Fruit fly (Drosophila melanogaster) whole organism, embryonic: ENCODE data around the gene CG3224.

ENCODE experiments used
- Antp ChIP-seq: fragments of 200-800 bp; sonication (Bioruptor generic); optimal IDR thresholded peaks from 3 replicates; lab custom pipeline; 2016; ENCODE audit warnings: missing biosample characterization, missing genetic modification characterization
- BEAF-32 ChIP-seq: fragments of 200-800 bp; sonication (Bioruptor generic); optimal IDR thresholded peaks from 3 replicates; lab custom pipeline; 2017; ENCODE audit warnings: missing biosample characterization, missing genetic modification characterization, mild to moderate bottlenecking, moderate library complexity, missing genetic modification reagents
- CG1024 ChIP-seq: fragments of 200-800 bp; sonication (Bioruptor generic); IDR thresholded peaks from 2 replicates; pipeline ENCODE4 v1.3.6; 2022; ENCODE audit warnings: missing biosample characterization, missing genetic modification characterization
- CG11560 ChIP-seq: fragments of 200-800 bp; sonication (Bioruptor generic); IDR thresholded peaks from 3 replicates; pipeline ENCODE4 v1.3.6; 2022; ENCODE audit warnings: missing biosample characterization, missing genetic modification characterization
- CG11723 ChIP-seq: fragments of 200-800 bp; sonication (Bioruptor generic); optimal IDR thresholded peaks from 2 replicates; lab custom pipeline; 2017; ENCODE audit warnings: missing biosample characterization, mild to moderate bottlenecking, missing genetic modification characterization
- CG12236 ChIP-seq: fragments of 200-800 bp; sonication (Bioruptor generic); optimal IDR thresholded peaks from 2 replicates; lab custom pipeline; 2016; ENCODE audit warnings: missing biosample characterization, missing genetic modification characterization
- CG13624 ChIP-seq: fragments of 200-800 bp; sonication (Bioruptor generic); optimal IDR thresholded peaks from 2 replicates; lab custom pipeline; 2016; ENCODE audit warnings: missing biosample characterization, missing genetic modification characterization
- CG14050 ChIP-seq: fragments of 200-800 bp; sonication (Bioruptor generic); IDR thresholded peaks from 3 replicates; pipeline ENCODE4 v1.3.6; 2022; ENCODE audit warnings: missing biosample characterization, missing genetic modification characterization
- CG15011 ChIP-seq: fragments of 200-800 bp; sonication (Bioruptor generic); optimal IDR thresholded peaks from 3 replicates; lab custom pipeline; 2018; ENCODE audit warnings: missing biosample characterization, mild to moderate bottlenecking, missing genetic modification characterization
- CG17361 ChIP-seq: fragments of 200-800 bp; sonication (Bioruptor generic); IDR thresholded peaks from 3 replicates; pipeline ENCODE4 v1.3.6; 2022; ENCODE audit warnings: missing biosample characterization, missing genetic modification characterization
- CG17568 ChIP-seq: fragments of 200-800 bp; sonication (Bioruptor generic); optimal IDR thresholded peaks from 2 replicates; lab custom pipeline; 2018; ENCODE audit warnings: missing biosample characterization, mild to moderate bottlenecking, missing genetic modification characterization, moderate library complexity
- CG2712 ChIP-seq: fragments of 200-800 bp; optimal IDR thresholded peaks from 3 replicates; lab custom pipeline; 2019; ENCODE audit warnings: missing biosample characterization, mild to moderate bottlenecking, missing genetic modification characterization, moderate library complexity
- CG3163 ChIP-seq: fragments of 200-800 bp; sonication (Bioruptor generic); optimal IDR thresholded peaks from 3 replicates; lab custom pipeline; 2016; ENCODE audit warnings: missing biosample characterization, missing genetic modification characterization
- CG32767 ChIP-seq: fragments of 200-800 bp; sonication (Bioruptor generic); IDR thresholded peaks from 2 replicates; pipeline ENCODE4 v1.3.6; 2022; ENCODE audit warnings: missing biosample characterization, missing genetic modification characterization
- CG32772 ChIP-seq: fragments of 200-800 bp; sonication (Bioruptor generic); IDR thresholded peaks from 2 replicates; pipeline ENCODE4 v1.3.6; 2022; ENCODE audit warnings: missing biosample characterization, missing genetic modification characterization
- CG34224 ChIP-seq: fragments of 200-800 bp; sonication (Bioruptor generic); IDR thresholded peaks from 3 replicates; pipeline ENCODE4 v1.3.6; 2022; ENCODE audit warnings: missing biosample characterization, missing genetic modification characterization; ENCODE audit not compliant: partially characterized antibody
- CG5245 ChIP-seq: fragments of 200-800 bp; sonication (Bioruptor generic); optimal IDR thresholded peaks from 3 replicates; lab custom pipeline; 2016; ENCODE audit warnings: missing biosample characterization, missing genetic modification characterization
- CG6272 ChIP-seq: fragments of 200-800 bp; sonication (Bioruptor generic); IDR thresholded peaks from 2 replicates; pipeline ENCODE4 v1.3.6; 2022; ENCODE audit warnings: missing biosample characterization, missing genetic modification characterization
- CG6689 ChIP-seq: fragments of 200-800 bp; sonication (Bioruptor generic); IDR thresholded peaks from 2 replicates; pipeline ENCODE4 v1.3.6; 2022; ENCODE audit warnings: missing biosample characterization, missing genetic modification characterization
- CG8478 ChIP-seq: fragments of >200 bp; optimal IDR thresholded peaks from 2 replicates; lab custom pipeline; 2018
- CG9727 ChIP-seq: fragments of 200-800 bp; sonication (Bioruptor generic); optimal IDR thresholded peaks from 3 replicates; lab custom pipeline; 2017; ENCODE audit warnings: missing biosample characterization, mild to moderate bottlenecking, missing genetic modification characterization
- CrebB ChIP-seq: fragments of 200-800 bp; sonication (Bioruptor generic); optimal IDR thresholded peaks from 3 replicates; lab custom pipeline; 2018; ENCODE audit warnings: missing biosample characterization, mild to moderate bottlenecking, missing genetic modification characterization
- Dip3 ChIP-seq: fragments of 200-800 bp; sonication (Bioruptor generic); optimal IDR thresholded peaks from 3 replicates; lab custom pipeline; 2016; ENCODE audit warnings: missing biosample characterization, missing genetic modification characterization
- Doc3 ChIP-seq: fragments of 200-800 bp; sonication (Bioruptor generic); IDR thresholded peaks from 3 replicates; pipeline ENCODE4 v1.3.6; 2022; ENCODE audit warnings: missing biosample characterization, missing genetic modification characterization; ENCODE audit not compliant: partially characterized antibody
- Fer3 ChIP-seq: fragments of 200-800 bp; sonication (Bioruptor generic); optimal IDR thresholded peaks from 2 replicates; lab custom pipeline; 2018; ENCODE audit warnings: missing biosample characterization, mild to moderate bottlenecking, missing genetic modification characterization, moderate library complexity
- HLH54F ChIP-seq: fragments of 200-800 bp; sonication (Bioruptor generic); optimal IDR thresholded peaks from 3 replicates; lab custom pipeline; 2016; ENCODE audit warnings: missing biosample characterization, missing genetic modification characterization
- Hand ChIP-seq: fragments of 200-800 bp; sonication (Bioruptor generic); optimal IDR thresholded peaks from 2 replicates; lab custom pipeline; 2017; ENCODE audit warnings: mild to moderate bottlenecking, missing biosample characterization, missing genetic modification reagents, missing genetic modification characterization
- Hr3 ChIP-seq: fragments of 200-800 bp; sonication (Bioruptor generic); optimal IDR thresholded peaks from 3 replicates; lab custom pipeline; 2016; ENCODE audit warnings: missing biosample characterization, missing genetic modification characterization
- PHDP ChIP-seq: fragments of 200-800 bp; sonication (Bioruptor generic); optimal IDR thresholded peaks from 3 replicates; lab custom pipeline; 2018; ENCODE audit warnings: missing biosample characterization, mild to moderate bottlenecking, missing genetic modification characterization, moderate library complexity
- Ravus ChIP-seq: fragments of 200-800 bp; sonication (Bioruptor generic); IDR thresholded peaks from 2 replicates; pipeline ENCODE4 v1.3.6; 2022; ENCODE audit warnings: missing biosample characterization, missing genetic modification characterization
- Sox100B ChIP-seq: fragments of 200-800 bp; sonication (Bioruptor generic); optimal IDR thresholded peaks from 3 replicates; lab custom pipeline; 2018; ENCODE audit warnings: missing biosample characterization, mild to moderate bottlenecking, missing genetic modification characterization
- YL-1 ChIP-seq: fragments of 200-800 bp; sonication (Bioruptor generic); optimal IDR thresholded peaks from 3 replicates; lab custom pipeline; 2017; ENCODE audit warnings: missing biosample characterization, mild to moderate bottlenecking, missing genetic modification characterization
- bbx ChIP-seq: fragments of 200-800 bp; sonication (Bioruptor generic); IDR thresholded peaks from 2 replicates; pipeline ENCODE4 v1.3.6; 2022; ENCODE audit warnings: missing biosample characterization, missing genetic modification characterization; ENCODE audit not compliant: partially characterized antibody
- cwo ChIP-seq: fragments of 200-800 bp; sonication (Bioruptor generic); optimal IDR thresholded peaks from 3 replicates; lab custom pipeline; 2017; ENCODE audit warnings: missing biosample characterization, missing genetic modification characterization, mild to moderate bottlenecking, moderate library complexity, missing genetic modification reagents
- dmrt11E ChIP-seq: fragments of 200-800 bp; sonication (Bioruptor generic); optimal IDR thresholded peaks from 3 replicates; lab custom pipeline; 2018; ENCODE audit warnings: missing biosample characterization, mild to moderate bottlenecking, missing genetic modification characterization, moderate library complexity
- ems ChIP-seq: fragments of 200-800 bp; sonication (Bioruptor generic); optimal IDR thresholded peaks from 3 replicates; lab custom pipeline; 2016; ENCODE audit warnings: missing biosample characterization, missing genetic modification characterization
- gcm ChIP-seq: fragments of 200-800 bp; sonication (Bioruptor generic); optimal IDR thresholded peaks from 2 replicates; lab custom pipeline; 2019; ENCODE audit warnings: missing biosample characterization, mild to moderate bottlenecking, missing genetic modification characterization, moderate library complexity
- her ChIP-seq: fragments of 200-800 bp; sonication (Bioruptor generic); optimal IDR thresholded peaks from 2 replicates; lab custom pipeline; 2016; ENCODE audit warnings: missing biosample characterization, missing genetic modification characterization
- hkb ChIP-seq, 2 experiments: fragments of 200-800 bp in 1 of 2; fragments of >200 bp in 1 of 2; sonication (Bioruptor generic) in 1 of 2; IDR thresholded peaks in 1 of 2; optimal IDR thresholded peaks in 1 of 2; 2 replicates each; pipeline versions ENCODE4 v1.3.6 to Lab custom; 2017 to 2022; ENCODE audit warnings: missing biosample characterization in 1 of 2, missing genetic modification characterization in 1 of 2
- luna ChIP-seq: fragments of 200-800 bp; sonication (Bioruptor generic); optimal IDR thresholded peaks from 2 replicates; lab custom pipeline; 2016; ENCODE audit warnings: missing biosample characterization, missing genetic modification characterization
- otp ChIP-seq: fragments of 200-800 bp; sonication (Bioruptor generic); IDR thresholded peaks from 3 replicates; pipeline ENCODE4, ENCODE4 v1.3.6; 2022; ENCODE audit warnings: missing biosample characterization, missing genetic modification characterization
- psq ChIP-seq: fragments of 200-800 bp; sonication (Bioruptor generic); optimal IDR thresholded peaks from 2 replicates; lab custom pipeline; 2017; ENCODE audit warnings: missing biosample characterization, missing genetic modification characterization
- schlank ChIP-seq: fragments of 200-800 bp; sonication (Bioruptor generic); optimal IDR thresholded peaks from 2 replicates; lab custom pipeline; 2018; ENCODE audit warnings: missing biosample characterization, mild to moderate bottlenecking, missing genetic modification characterization
- tap ChIP-seq: fragments of 200-800 bp; optimal IDR thresholded peaks from 3 replicates; lab custom pipeline; 2019; ENCODE audit warnings: missing biosample characterization, mild to moderate bottlenecking, missing genetic modification characterization, moderate library complexity
- tll ChIP-seq, 2 experiments: fragments of 200-800 bp in 1 of 2; fragments of >200 bp in 1 of 2; sonication (Bioruptor generic) in 1 of 2; optimal IDR thresholded peaks; 2 replicates each; lab custom pipeline; 2017 to 2019; ENCODE audit warnings: missing biosample characterization in 2 of 2, missing genetic modification characterization in 2 of 2, mild to moderate bottlenecking in 1 of 2, moderate library complexity in 1 of 2
- trem ChIP-seq: fragments of 200-800 bp; optimal IDR thresholded peaks from 3 replicates; lab custom pipeline; 2019; ENCODE audit warnings: missing biosample characterization, mild to moderate bottlenecking, missing genetic modification characterization, moderate library complexity
- vfl ChIP-seq: fragments of 200-800 bp; sonication (Bioruptor generic); optimal IDR thresholded peaks from 2 replicates; lab custom pipeline; 2016; ENCODE audit warnings: missing biosample characterization, missing genetic modification characterization
- vvl ChIP-seq: fragments of 200-800 bp; sonication (Bioruptor generic); IDR thresholded peaks from 2 replicates; pipeline ENCODE4 v1.3.6; 2022; ENCODE audit warnings: missing biosample characterization, missing genetic modification characterization
- wor ChIP-seq: fragments of 200-800 bp; sonication (Bioruptor generic); IDR thresholded peaks from 2 replicates; pipeline ENCODE4 v1.3.6; 2022; ENCODE audit warnings: missing biosample characterization, missing genetic modification characterization

Gene CG3224

dm6 chrX:6656626-6657558, 4.4 kb downstream of the CG3224 start (continued):
- TF ChIP-seq Ravus (GFP tag; lab: Robert Waterston, UW) (no peak), CG6272 (GFP tag; lab: Robert Waterston, UW) (peak; percentile 18; the same call in 1 of the 2 replicates), Hr3 (GFP tag; lab: Kevin White, UChicago) (peak; percentile 10), CG32772 (GFP tag; lab: Robert Waterston, UW) (no peak), CG11560 (no peak), CG13624 (GFP tag; lab: Kevin White, UChicago) (no peak), BEAF-32 (GFP tag; lab: Kevin White, UChicago) (peak; percentile 11), Dip3 (GFP tag; lab: Kevin White, UChicago) (no peak), YL-1 (no peak), psq (no peak), her (no peak), CG11723 (GFP tag; lab: Kevin White, UChicago) (no peak), CrebB (peak; percentile 67), CG34224 (GFP tag; lab: Robert Waterston, UW) (no peak), CG14050 (GFP tag; lab: Robert Waterston, UW) (no peak), CG1024 (no peak), PHDP (tag; lab: Kevin White, UChicago) (peak; percentile 61), Fer3 (tag; lab: Kevin White, UChicago) (peak; percentile 71), CG8478 (lab: Kevin White, UChicago) (no peak), CG3163 (GFP tag; lab: Kevin White, UChicago) (no peak), schlank (tag; lab: Kevin White, UChicago) (peak; percentile 37), CG17361 (GFP tag; lab: Robert Waterston, UW) (no peak), vvl (peak; percentile 52), otp (GFP tag; lab: Robert Waterston, UW) (no peak), CG12236 (no peak), tap (peak; percentile 22), CG9727 (GFP tag; lab: Kevin White, UChicago) (peak; percentile 45), dmrt11E (tag; lab: Kevin White, UChicago) (no peak), trem (tag; lab: Kevin White, UChicago) (peak; percentile 46), CG32767 (GFP tag; lab: Robert Waterston, UW) (no peak), gcm (GFP tag; lab: Kevin White, UChicago) (peak; percentile 31), CG2712 (peak; percentile 58), Hand (GFP tag; lab: Kevin White, UChicago) (peak; percentile 71), cwo (peak; percentile 52), ems (GFP tag; lab: Kevin White, UChicago) (no peak), tll (GFP tag; optimal IDR thresholded peaks at IDR 0.05; lab: Kevin White, UChicago) (peak in 1 of 2 experiments; percentile 38), CG6689 (GFP tag; lab: Robert Waterston, UW) (no peak; the same call in 1 of the 2 replicates), luna (GFP tag; lab: Kevin White, UChicago) (no peak), hkb (optimal IDR thresholded peaks at IDR 0.05; lab: Kevin White, UChicago) (no peak), hkb (GFP tag; IDR thresholded peaks at IDR 0.05; lab: Robert Waterston, UW) (peak; percentile 64), vfl (GFP tag; lab: Kevin White, UChicago) (no peak), CG5245 (no peak), Sox100B (GFP tag; lab: Kevin White, UChicago) (peak; percentile 22), Antp (GFP tag; lab: Kevin White, UChicago) (no peak), Doc3 (no peak), CG15011 (peak; percentile 43), wor (no peak), bbx (GFP tag; lab: Robert Waterston, UW) (no peak), CG17568 (GFP tag; lab: Kevin White, UChicago) (peak; percentile 30), HLH54F (no peak)
